Fruit fly (Drosophila melanogaster): Measurements from ENCODE around the gene Hus1-like.
A peak's percentile ranks its signal among the peaks of the same experiment; 100 is the strongest.

The Hus1-like gene

DNA sequence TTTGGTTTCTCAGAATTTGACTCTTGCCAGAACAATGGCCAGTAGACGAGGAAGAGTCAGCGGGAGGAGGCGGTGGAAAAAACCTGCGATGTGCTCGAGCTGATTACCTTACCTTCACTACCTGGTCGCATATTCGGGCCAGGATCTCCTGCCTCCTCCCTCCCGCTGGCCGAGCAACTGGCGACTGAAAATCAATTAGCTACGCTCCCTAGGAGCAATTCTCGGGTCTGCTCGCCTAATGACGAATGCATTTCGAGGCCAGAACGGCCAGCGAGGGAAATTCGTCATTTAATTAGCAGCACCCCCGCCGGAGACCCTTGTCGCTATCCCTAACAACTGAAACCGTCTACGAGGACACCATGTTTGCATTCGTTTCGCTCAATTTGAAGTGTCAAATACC is 46.1 kb upstream of the Hus1-like start:
- TF ChIP-seq Dfd (GFP tag; optimal IDR thresholded peaks at IDR 0.05) (no peak), sage (GFP tag; optimal IDR thresholded peaks at IDR 0.05) (no peak), CrebA (GFP tag; optimal IDR thresholded peaks at IDR 0.05; ENCODE audit: borderline replicate concordance) (no peak), jim (GFP tag; optimal IDR thresholded peaks at IDR 0.05) (no peak)

DNA sequence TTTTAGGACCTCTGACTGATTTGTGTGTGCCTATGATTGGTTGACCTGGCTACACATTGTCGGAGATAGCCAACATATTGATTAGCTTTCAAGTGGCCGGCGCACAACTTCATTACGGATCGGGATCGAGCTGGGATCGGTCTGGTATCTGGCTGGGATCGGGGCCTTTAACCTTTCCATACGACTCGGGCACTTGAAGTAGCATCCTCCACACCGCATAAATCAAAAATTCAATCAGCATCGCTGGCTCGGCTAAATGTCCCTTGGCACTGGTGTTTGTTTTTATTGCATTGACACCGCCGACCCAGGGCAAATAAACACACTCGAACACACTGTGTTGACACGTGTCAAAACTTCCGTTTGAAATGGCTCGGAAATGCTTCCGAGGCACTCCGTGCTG is 43.8 kb upstream of the Hus1-like start:
- no peak for TF ChIP-seq N (GFP tag; optimal IDR thresholded peaks at IDR 0.05)
- no peak for TF ChIP-seq CrebA (GFP tag; optimal IDR thresholded peaks at IDR 0.05; ENCODE audit: borderline replicate concordance)
- TF ChIP-seq usp (GFP tag; optimal IDR thresholded peaks at IDR 0.05): no peak
- no peak for TF ChIP-seq woc (GFP tag; optimal IDR thresholded peaks at IDR 0.05)
- no peak for TF ChIP-seq Hr78 (GFP tag; optimal IDR thresholded peaks at IDR 0.05)
- no peak for TF ChIP-seq br (GFP tag; optimal IDR thresholded peaks at IDR 0.05)
- no peak for TF ChIP-seq Dif (GFP tag; optimal IDR thresholded peaks at IDR 0.05; ENCODE audit: partially characterized antibody)
- no peak for TF ChIP-seq jim (GFP tag; optimal IDR thresholded peaks at IDR 0.05)
- TF ChIP-seq psq (GFP tag; optimal IDR thresholded peaks at IDR 0.05): no peak
- no peak for TF ChIP-seq Vsx2 (GFP tag; optimal IDR thresholded peaks at IDR 0.05; ENCODE audit: partially characterized antibody)
- no peak for TF ChIP-seq GATAd (GFP tag; optimal IDR thresholded peaks at IDR 0.05)
- no peak for TF ChIP-seq Abd-B (GFP tag; optimal IDR thresholded peaks at IDR 0.05)

DNA sequence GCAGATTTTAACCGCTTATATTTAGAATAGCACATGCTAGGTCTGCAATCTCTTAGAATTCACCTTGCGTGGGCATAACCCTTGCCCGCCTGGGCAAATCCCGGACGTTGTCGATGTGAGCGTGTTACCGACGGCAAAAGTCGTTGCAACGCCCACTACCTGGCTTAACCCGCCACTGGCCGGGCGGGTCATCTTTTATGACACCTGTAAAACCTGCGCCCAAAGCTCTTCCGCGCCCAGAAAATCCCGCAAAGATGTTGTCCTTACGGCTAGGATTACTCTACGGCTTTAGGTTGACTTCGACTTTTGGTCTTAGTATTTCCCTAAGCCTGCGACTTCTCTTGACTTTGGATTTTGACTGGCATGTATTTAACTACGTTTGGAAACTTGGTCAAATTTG is 42.3 kb upstream of the Hus1-like start:
- no peak for TF ChIP-seq Mio (GFP tag; optimal IDR thresholded peaks at IDR 0.05)
- TF ChIP-seq Rel (GFP tag; optimal IDR thresholded peaks at IDR 0.05): no peak
- no peak for TF ChIP-seq Rel (tag; optimal IDR thresholded peaks at IDR 0.05)
- no peak for TF ChIP-seq foxo (GFP tag; optimal IDR thresholded peaks at IDR 0.05)

DNA sequence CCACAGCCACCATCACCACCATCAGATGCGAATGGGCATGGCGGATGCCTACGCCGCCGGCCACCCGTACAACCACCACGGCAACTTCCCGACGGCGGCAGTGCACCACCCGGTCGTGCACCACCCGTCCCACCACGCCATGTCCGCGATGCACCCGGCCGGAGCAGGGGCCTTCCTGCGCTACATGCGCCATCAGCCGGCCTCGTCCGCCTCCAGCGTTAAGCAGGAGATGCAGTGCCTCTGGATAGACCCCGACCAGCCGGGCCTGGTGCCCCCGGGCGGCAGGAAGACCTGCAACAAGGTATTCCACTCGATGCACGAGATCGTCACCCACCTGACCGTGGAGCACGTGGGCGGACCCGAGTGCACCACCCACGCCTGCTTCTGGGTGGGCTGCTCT is 41.6 kb upstream of the Hus1-like start:
- no peak for TF ChIP-seq Myc (optimal IDR thresholded peaks at IDR 0.05)
- peak; percentile 62 for TF ChIP-seq Dfd (GFP tag; optimal IDR thresholded peaks at IDR 0.05)

DNA sequence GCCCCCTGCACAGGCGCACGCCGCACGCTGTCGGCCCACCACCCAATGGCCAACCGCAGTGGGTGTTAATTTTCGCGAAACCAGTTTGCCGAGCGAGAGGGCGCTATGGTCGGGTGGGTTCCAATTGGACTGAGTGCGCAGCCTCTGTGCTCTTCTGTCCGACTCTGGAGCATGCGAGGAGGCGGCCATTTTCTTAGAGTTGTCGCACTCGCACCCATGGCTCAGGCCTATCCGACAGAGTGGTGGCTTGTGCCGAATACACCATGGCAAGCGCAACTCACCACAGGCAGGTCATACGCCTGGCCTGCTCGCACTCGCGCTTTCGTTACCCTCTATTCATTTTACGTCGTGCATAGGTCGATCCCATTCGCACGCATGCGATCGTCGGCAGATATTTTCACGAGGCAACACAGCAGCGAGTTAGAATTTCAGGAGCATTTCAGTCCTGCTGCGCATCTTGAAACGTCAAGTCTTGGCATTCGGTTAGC is 40.5 kb upstream of the Hus1-like start, which contains the start of gene opa:
Gene opa (plus strand): TSS at position 441 of the 488 bp plus-strand sequence.
- TF ChIP-seq Vsx2 (GFP tag; optimal IDR thresholded peaks at IDR 0.05; ENCODE audit: partially characterized antibody) (peak; percentile 92), Dif (GFP tag; optimal IDR thresholded peaks at IDR 0.05; ENCODE audit: partially characterized antibody) (peak; percentile 80), tai (GFP tag; optimal IDR thresholded peaks at IDR 0.05) (no peak), Myc (optimal IDR thresholded peaks at IDR 0.05) (peak; percentile 40), dl (GFP tag; optimal IDR thresholded peaks at IDR 0.05; ENCODE audit: insufficient read depth in 1 of 2, partially characterized antibody in 2 of 2) (peak; percentile 1 to 57), GATAd (GFP tag; optimal IDR thresholded peaks at IDR 0.05) (no peak), h (GFP tag; optimal IDR thresholded peaks at IDR 0.05) (no peak)

DNA sequence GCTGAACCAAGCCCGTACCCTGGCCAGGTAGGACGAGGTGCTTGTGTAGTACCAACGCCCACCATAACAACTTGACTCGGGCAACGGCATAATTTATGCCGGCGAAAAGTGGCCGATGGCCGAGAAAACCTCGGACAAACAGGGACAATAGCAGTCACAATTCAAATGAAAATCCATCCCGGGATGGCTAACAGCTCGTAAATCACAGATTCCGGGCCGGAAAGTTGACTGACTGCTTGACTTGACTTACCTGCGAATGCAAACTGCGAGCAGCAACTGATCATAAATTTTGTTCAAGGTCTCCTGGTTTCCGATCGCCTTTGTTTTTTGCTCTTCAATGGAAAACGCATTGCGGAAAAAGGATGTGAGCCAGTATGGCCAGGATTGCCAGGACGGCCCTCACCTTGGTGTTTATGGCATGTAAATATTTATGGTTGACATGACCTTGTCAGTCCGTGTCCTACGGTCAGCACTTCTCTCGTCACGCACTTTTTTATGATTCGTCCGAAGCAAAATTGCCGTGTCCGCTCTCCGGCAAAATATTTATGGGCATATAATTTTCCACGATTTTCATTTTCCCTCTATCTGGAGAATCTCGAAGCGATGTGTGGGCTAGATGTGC is 37.2 kb upstream of the Hus1-like start:
- no peak for TF ChIP-seq HLH106 (tag; optimal IDR thresholded peaks at IDR 0.05)
- no peak for TF ChIP-seq dl (GFP tag; optimal IDR thresholded peaks at IDR 0.05; ENCODE audit: insufficient read depth in 1 of 2, partially characterized antibody in 2 of 2)
- no peak for TF ChIP-seq Mio (GFP tag; optimal IDR thresholded peaks at IDR 0.05)
- TF ChIP-seq pan (optimal IDR thresholded peaks at IDR 0.05): no peak
- no peak for TF ChIP-seq Hr83 (GFP tag; optimal IDR thresholded peaks at IDR 0.05; ENCODE audit: poor library complexity, severe bottlenecking)
- no peak for TF ChIP-seq Hnf4 (GFP tag; optimal IDR thresholded peaks at IDR 0.05)
- TF ChIP-seq dmrt93B (GFP tag; optimal IDR thresholded peaks at IDR 0.05): no peak
- no peak for TF ChIP-seq Dif (GFP tag; optimal IDR thresholded peaks at IDR 0.05; ENCODE audit: partially characterized antibody)

DNA sequence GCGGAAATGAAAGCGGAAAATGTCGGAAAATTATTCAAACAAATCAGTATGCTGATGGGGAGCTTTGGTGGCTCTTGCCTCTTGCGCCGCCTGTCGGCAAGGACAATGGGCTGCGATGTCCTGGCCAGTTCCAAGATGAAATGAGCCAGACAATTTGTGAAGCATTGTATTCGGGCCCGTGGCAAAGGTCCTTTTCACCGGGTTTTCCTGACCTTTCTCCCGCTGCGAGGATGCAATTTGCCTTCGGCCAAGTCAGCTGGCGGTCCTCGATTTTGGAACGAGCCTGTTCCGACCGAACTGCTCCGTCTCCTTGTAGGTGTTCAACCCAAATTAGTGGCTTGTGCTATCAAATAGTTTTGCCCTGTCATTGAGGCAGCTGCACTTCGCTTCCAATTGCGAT is 35.5 kb upstream of the Hus1-like start:
- TF ChIP-seq Vsx2 (GFP tag; optimal IDR thresholded peaks at IDR 0.05; ENCODE audit: partially characterized antibody): no peak
- TF ChIP-seq Dfd (GFP tag; optimal IDR thresholded peaks at IDR 0.05): no peak
- TF ChIP-seq lola (GFP tag; optimal IDR thresholded peaks at IDR 0.05): no peak
- no peak for TF ChIP-seq fru (GFP tag; optimal IDR thresholded peaks at IDR 0.05)
- TF ChIP-seq Myc (optimal IDR thresholded peaks at IDR 0.05): no peak
- TF ChIP-seq Hr83 (GFP tag; optimal IDR thresholded peaks at IDR 0.05; ENCODE audit: poor library complexity, severe bottlenecking): no peak
- no peak for TF ChIP-seq sv (GFP tag; optimal IDR thresholded peaks at IDR 0.05)
- TF ChIP-seq br (GFP tag; optimal IDR thresholded peaks at IDR 0.05): no peak
- no peak for TF ChIP-seq Sp1 (GFP tag; optimal IDR thresholded peaks at IDR 0.05)
